Fruit fly (Drosophila melanogaster) whole organism, embryonic: ENCODE results near the gene me31B.

Experiments used
- Ada2b ChIP-seq: fragments of 200-800 bp; sonication (Bioruptor generic); IDR thresholded peaks from 2 replicates; pipeline ENCODE4 v1.3.6; 2022; ENCODE audit warnings: missing biosample characterization, missing genetic modification characterization
- Asciz ChIP-seq: fragments of 200-800 bp; sonication (Bioruptor generic); optimal IDR thresholded peaks from 2 replicates; lab custom pipeline; 2017; ENCODE audit warnings: missing biosample characterization, mild to moderate bottlenecking, missing genetic modification characterization, missing genetic modification reagents
- BEAF-32 ChIP-seq: fragments of 200-800 bp; sonication (Bioruptor generic); optimal IDR thresholded peaks from 3 replicates; lab custom pipeline; 2017; ENCODE audit warnings: missing biosample characterization, missing genetic modification characterization, mild to moderate bottlenecking, moderate library complexity, missing genetic modification reagents
- CG10267 ChIP-seq: fragments of 200-800 bp; sonication (Bioruptor generic); optimal IDR thresholded peaks from 2 replicates; lab custom pipeline; 2018; ENCODE audit warnings: missing biosample characterization, mild to moderate bottlenecking, missing genetic modification characterization, moderate library complexity
- CG10565 ChIP-seq: fragments of 200-800 bp; sonication (Bioruptor generic); optimal IDR thresholded peaks from 3 replicates; lab custom pipeline; 2016; ENCODE audit warnings: missing biosample characterization, mild to moderate bottlenecking, missing genetic modification characterization
- CG11504 ChIP-seq: fragments of 200-800 bp; sonication (Bioruptor generic); optimal IDR thresholded peaks from 3 replicates; lab custom pipeline; 2019; ENCODE audit warnings: missing biosample characterization, mild to moderate bottlenecking, missing genetic modification characterization, moderate library complexity
- CG16813 ChIP-seq: fragments of 200-800 bp; sonication (Bioruptor generic); IDR thresholded peaks from 3 replicates; pipeline ENCODE4 v1.3.6; 2022; ENCODE audit warnings: missing biosample characterization, missing genetic modification characterization; ENCODE audit not compliant: partially characterized antibody
- CG17802 ChIP-seq: fragments of 200-800 bp; sonication (Bioruptor generic); optimal IDR thresholded peaks from 2 replicates; lab custom pipeline; 2018; ENCODE audit warnings: missing biosample characterization, mild to moderate bottlenecking, missing genetic modification characterization, moderate library complexity
- CG18011 ChIP-seq: fragments of 200-800 bp; sonication (Bioruptor generic); optimal IDR thresholded peaks from 2 replicates; lab custom pipeline; 2017; ENCODE audit warnings: missing biosample characterization, missing genetic modification characterization, mild to moderate bottlenecking, moderate library complexity, missing genotype
- CG30020 ChIP-seq: fragments of 200-800 bp; optimal IDR thresholded peaks from 2 replicates; lab custom pipeline; 2019; ENCODE audit warnings: missing biosample characterization, mild to moderate bottlenecking, missing genetic modification characterization, moderate library complexity
- CG34224 ChIP-seq: fragments of 200-800 bp; sonication (Bioruptor generic); IDR thresholded peaks from 3 replicates; pipeline ENCODE4 v1.3.6; 2022; ENCODE audit warnings: missing biosample characterization, missing genetic modification characterization; ENCODE audit not compliant: partially characterized antibody
- CG34422 ChIP-seq: fragments of 200-800 bp; sonication (Bioruptor generic); IDR thresholded peaks from 3 replicates; pipeline ENCODE4 v1.3.6; 2022; ENCODE audit warnings: missing biosample characterization, missing genetic modification characterization
- CG4617 ChIP-seq: fragments of 200-800 bp; sonication (Bioruptor generic); optimal IDR thresholded peaks from 3 replicates; lab custom pipeline; 2016; ENCODE audit warnings: missing biosample characterization, missing genetic modification characterization, borderline replicate concordance
- CG6272 ChIP-seq: fragments of 200-800 bp; sonication (Bioruptor generic); IDR thresholded peaks from 2 replicates; pipeline ENCODE4 v1.3.6; 2022; ENCODE audit warnings: missing biosample characterization, missing genetic modification characterization
- CG7839 ChIP-seq: fragments of 200-800 bp; sonication (Bioruptor generic); optimal IDR thresholded peaks from 3 replicates; lab custom pipeline; 2018; ENCODE audit warnings: missing biosample characterization, mild to moderate bottlenecking, missing genetic modification characterization, moderate library complexity
- CG7963 ChIP-seq: fragments of 200-800 bp; sonication (Bioruptor generic); IDR thresholded peaks from 3 replicates; pipeline ENCODE4 v1.3.6; 2022; ENCODE audit warnings: missing biosample characterization, missing genetic modification characterization; ENCODE audit not compliant: partially characterized antibody
- CG8290 ChIP-seq, 3 experiments: fragments of 200-800 bp; sonication (Bioruptor generic); optimal IDR thresholded peaks; 2 replicates each; lab custom pipeline; 2016 to 2019; ENCODE audit warnings: missing biosample characterization in 3 of 3, missing genetic modification characterization in 3 of 3, mild to moderate bottlenecking in 2 of 3, moderate library complexity in 1 of 3
- CG8388 ChIP-seq: fragments of 200-800 bp; sonication (Bioruptor generic); optimal IDR thresholded peaks from 2 replicates; lab custom pipeline; 2019; ENCODE audit warnings: missing biosample characterization, mild to moderate bottlenecking, missing genetic modification characterization, moderate library complexity
- CG8944 ChIP-seq: fragments of 200-800 bp; sonication (Bioruptor generic); optimal IDR thresholded peaks from 3 replicates; lab custom pipeline; 2016; ENCODE audit warnings: missing biosample characterization, missing genetic modification characterization
- D ChIP-seq, 2 experiments: fragments of 200-800 bp in 1 of 2; fragments of >200 bp in 1 of 2; sonication (Bioruptor generic) in 1 of 2; optimal IDR thresholded peaks; 2 replicates in 1 of 2; 3 replicates in 1 of 2; lab custom pipeline; 2017; ENCODE audit warnings: mild to moderate bottlenecking in 1 of 2, missing biosample characterization in 1 of 2, missing genetic modification characterization in 1 of 2, missing genetic modification reagents in 1 of 2
- Dll ChIP-seq: fragments of 200-800 bp; sonication (Bioruptor generic); IDR thresholded peaks from 4 replicates; pipeline ENCODE4 v1.3.6; 2022; ENCODE audit warnings: missing biosample characterization, missing genetic modification characterization; ENCODE audit not compliant: partially characterized antibody
- Doc3 ChIP-seq: fragments of 200-800 bp; sonication (Bioruptor generic); IDR thresholded peaks from 3 replicates; pipeline ENCODE4 v1.3.6; 2022; ENCODE audit warnings: missing biosample characterization, missing genetic modification characterization; ENCODE audit not compliant: partially characterized antibody
- HmgZ ChIP-seq: fragments of 200-800 bp; sonication (Bioruptor generic); optimal IDR thresholded peaks from 2 replicates; lab custom pipeline; 2018; ENCODE audit warnings: missing biosample characterization, mild to moderate bottlenecking, missing genetic modification characterization
- MBD-R2 ChIP-seq: fragments of 200-800 bp; sonication (Bioruptor generic); IDR thresholded peaks from 2 replicates; pipeline ENCODE4 v1.3.6; 2022; ENCODE audit warnings: missing biosample characterization, missing genetic modification characterization
- Optix ChIP-seq: fragments of 200-800 bp; sonication (Bioruptor generic); IDR thresholded peaks from 3 replicates; pipeline ENCODE4 v1.3.6; 2022; ENCODE audit warnings: missing biosample characterization, missing genetic modification characterization
- Side ChIP-seq: fragments of 200-800 bp; sonication (Bioruptor generic); optimal IDR thresholded peaks from 2 replicates; lab custom pipeline; 2016; ENCODE audit warnings: missing biosample characterization, missing genetic modification characterization
- Sox100B ChIP-seq: fragments of 200-800 bp; sonication (Bioruptor generic); optimal IDR thresholded peaks from 3 replicates; lab custom pipeline; 2018; ENCODE audit warnings: missing biosample characterization, mild to moderate bottlenecking, missing genetic modification characterization
- aop ChIP-seq: fragments of 200-800 bp; sonication (Bioruptor generic); IDR thresholded peaks from 2 replicates; pipeline ENCODE4 v1.3.6; 2022; ENCODE audit warnings: missing biosample characterization, missing genetic modification characterization
- ash1 ChIP-seq: fragments of 200-800 bp; sonication (Bioruptor generic); optimal IDR thresholded peaks from 2 replicates; lab custom pipeline; 2018; ENCODE audit warnings: missing biosample characterization, mild to moderate bottlenecking, missing genetic modification characterization
- chinmo ChIP-seq: fragments of 200-800 bp; sonication (Bioruptor generic); IDR thresholded peaks from 4 replicates; pipeline ENCODE4 v1.3.6; 2022; ENCODE audit warnings: missing biosample characterization, missing genetic modification characterization; ENCODE audit not compliant: partially characterized antibody
- crol ChIP-seq: fragments of 200-800 bp; sonication (Bioruptor generic); IDR thresholded peaks from 2 replicates; pipeline ENCODE4 v1.3.6; 2022; ENCODE audit warnings: missing biosample characterization, missing genetic modification characterization
- en ChIP-seq: fragments of 200-800 bp; sonication (Bioruptor generic); optimal IDR thresholded peaks from 2 replicates; lab custom pipeline; 2016; ENCODE audit warnings: missing biosample characterization, missing genetic modification characterization
- hb ChIP-seq: fragments of 200-800 bp; sonication (Bioruptor generic); IDR thresholded peaks from 3 replicates; pipeline ENCODE4 v1.3.6; 2022; ENCODE audit warnings: missing biosample characterization, missing genetic modification characterization; ENCODE audit not compliant: partially characterized antibody
- ind ChIP-seq: fragments of 200-800 bp; sonication (Bioruptor generic); optimal IDR thresholded peaks from 3 replicates; lab custom pipeline; 2016; ENCODE audit warnings: missing biosample characterization, missing genetic modification characterization
- jigr1 ChIP-seq: fragments of 200-800 bp; sonication (Bioruptor generic); IDR thresholded peaks from 3 replicates; pipeline ENCODE4 v1.3.6; 2022; ENCODE audit warnings: missing biosample characterization, missing genetic modification characterization
- kah ChIP-seq: fragments of 200-800 bp; sonication (Bioruptor generic); optimal IDR thresholded peaks from 2 replicates; lab custom pipeline; 2018; ENCODE audit warnings: missing biosample characterization, mild to moderate bottlenecking, missing genetic modification characterization
- knrl ChIP-seq: fragments of 200-800 bp; sonication (Bioruptor generic); IDR thresholded peaks from 3 replicates; pipeline ENCODE4 v1.3.6; 2022; ENCODE audit warnings: missing biosample characterization, missing genetic modification characterization; ENCODE audit not compliant: partially characterized antibody
- nerfin-2 ChIP-seq: fragments of 200-800 bp; sonication (Bioruptor generic); IDR thresholded peaks from 2 replicates; pipeline ENCODE4 v1.3.6; 2022; ENCODE audit warnings: missing biosample characterization, missing genetic modification characterization; ENCODE audit not compliant: partially characterized antibody
- odd ChIP-seq: fragments of 200-800 bp; sonication (Bioruptor generic); optimal IDR thresholded peaks from 2 replicates; lab custom pipeline; 2017; ENCODE audit warnings: missing biosample characterization, mild to moderate bottlenecking, missing genetic modification characterization
- p53 ChIP-seq: fragments of 200-800 bp; sonication (Bioruptor generic); optimal IDR thresholded peaks from 2 replicates; lab custom pipeline; 2016; ENCODE audit warnings: missing biosample characterization, missing genetic modification characterization
- pita ChIP-seq: fragments of 200-800 bp; sonication (Bioruptor generic); optimal IDR thresholded peaks from 2 replicates; lab custom pipeline; 2017; ENCODE audit warnings: missing biosample characterization, mild to moderate bottlenecking, missing genetic modification characterization
- sens ChIP-seq: fragments of 200-800 bp; sonication (Bioruptor generic); peaks from one replicate; lab custom pipeline; 2016; ENCODE audit warnings: missing biosample characterization, missing genetic modification characterization
- sim ChIP-seq: fragments of 200-800 bp; sonication (Bioruptor generic); IDR thresholded peaks from 2 replicates; pipeline ENCODE4 v1.3.6; 2022; ENCODE audit warnings: missing biosample characterization, missing genetic modification characterization
- sima ChIP-seq: fragments of 200-800 bp; sonication (Bioruptor generic); optimal IDR thresholded peaks from 2 replicates; lab custom pipeline; 2016; ENCODE audit warnings: missing biosample characterization, missing genetic modification characterization
- sr ChIP-seq: fragments of 200-800 bp; sonication (Bioruptor generic); IDR thresholded peaks from 3 replicates; pipeline ENCODE4 v1.3.6; 2022; ENCODE audit warnings: missing biosample characterization, missing genetic modification characterization
- tna ChIP-seq: fragments of 200-800 bp; sonication (Bioruptor generic); IDR thresholded peaks from 2 replicates; pipeline ENCODE4 v1.3.6; 2022; ENCODE audit warnings: missing biosample characterization, missing genetic modification characterization; ENCODE audit not compliant: partially characterized antibody
- unc-4 ChIP-seq: fragments of 200-800 bp; sonication (Bioruptor generic); IDR thresholded peaks from 2 replicates; pipeline ENCODE4 v1.3.6; 2022; ENCODE audit warnings: missing biosample characterization, missing genetic modification characterization; ENCODE audit not compliant: partially characterized antibody
- zf30C ChIP-seq: fragments of 200-800 bp; sonication (Bioruptor generic); optimal IDR thresholded peaks from 3 replicates; lab custom pipeline; 2018; ENCODE audit warnings: missing biosample characterization, mild to moderate bottlenecking, missing genetic modification characterization

me31B gene

DNA sequence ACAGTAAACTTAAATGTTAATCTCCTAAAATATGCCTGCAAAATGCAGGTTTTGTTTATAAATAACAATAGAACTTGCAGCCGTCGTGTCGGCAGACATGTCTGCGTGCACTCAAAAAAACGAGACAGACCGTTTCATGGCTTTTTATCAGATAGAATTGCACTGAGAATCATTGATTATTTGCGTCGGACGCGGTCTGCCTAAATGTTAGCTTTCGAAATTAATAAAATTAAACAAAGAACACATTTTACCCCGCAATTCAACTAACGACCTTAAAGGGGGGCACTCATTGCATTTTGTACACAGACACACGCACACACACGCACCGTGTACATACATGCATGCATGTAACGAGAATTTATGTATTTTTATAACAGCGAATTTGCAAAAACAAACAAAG, 37.7 kb downstream of the me31B start (continued):
- no peak for TF ChIP-seq Asciz (GFP tag; lab: Kevin White, UChicago)
- no peak for TF ChIP-seq tna (GFP tag; lab: Robert Waterston, UW)
- peak; percentile 46; the same call in 1 of the 3 replicates for TF ChIP-seq CG34422 (GFP tag; lab: Robert Waterston, UW)
- no peak for TF ChIP-seq jigr1 (GFP tag; lab: Robert Waterston, UW)
- peak; percentile 12 for TF ChIP-seq sima (GFP tag; lab: Kevin White, UChicago)
- TF ChIP-seq sens (GFP tag; lab: Kevin White, UChicago): peak; percentile 93
- TF ChIP-seq CG6272 (GFP tag; lab: Robert Waterston, UW): no peak
- no peak for TF ChIP-seq CG10565 (GFP tag; lab: Kevin White, UChicago)
- no peak for TF ChIP-seq crol (GFP tag; lab: Robert Waterston, UW)
- TF ChIP-seq zf30C (GFP tag; lab: Kevin White, UChicago): peak; percentile 89
- TF ChIP-seq p53 (GFP tag; lab: Kevin White, UChicago): peak; percentile 11
- peak; percentile 7 for TF ChIP-seq ind
- TF ChIP-seq aop: no peak
- TF ChIP-seq CG7839 (tag; lab: Kevin White, UChicago): no peak
- TF ChIP-seq Doc3 (GFP tag; lab: Robert Waterston, UW): no peak
- no peak for TF ChIP-seq CG11504 (tag; lab: Kevin White, UChicago)
- no peak for TF ChIP-seq odd (GFP tag; lab: Kevin White, UChicago)
- TF ChIP-seq CG8944 (GFP tag; lab: Kevin White, UChicago): peak; percentile 4
- TF ChIP-seq pita (GFP tag; lab: Kevin White, UChicago): no peak
- TF ChIP-seq HmgZ (tag; lab: Kevin White, UChicago): no peak
- TF ChIP-seq Optix (GFP tag; lab: Robert Waterston, UW): no peak
- no peak for TF ChIP-seq Sox100B (GFP tag; lab: Kevin White, UChicago)
- TF ChIP-seq sim: peak; percentile 43; the same call in 1 of the 2 replicates
- 0 out of 2 replicates have a peak, but pooled peaks have one; percentile 43 for TF ChIP-seq Ada2b
- no peak for TF ChIP-seq kah (GFP tag; lab: Kevin White, UChicago)
- TF ChIP-seq Side: peak; percentile 39

DNA sequence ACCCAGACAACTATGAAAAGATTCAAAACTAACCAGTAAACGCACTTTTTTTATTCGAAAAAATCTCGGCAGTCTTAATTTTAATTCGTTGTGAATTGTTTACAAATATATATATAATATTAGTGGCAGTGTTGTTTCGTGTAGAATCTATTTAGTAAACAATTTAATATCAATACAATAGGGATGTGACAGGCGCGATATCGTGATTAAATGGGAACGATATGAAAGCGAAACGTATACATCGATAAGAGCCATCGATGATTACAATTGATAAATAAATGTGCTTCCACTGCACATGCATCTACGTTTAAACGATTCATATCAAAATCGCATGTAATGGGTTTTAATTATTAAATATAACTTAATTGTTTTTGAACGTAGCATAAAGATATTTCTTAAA, 38.2 kb downstream of the me31B start:
- TF ChIP-seq en (GFP tag; lab: Kevin White, UChicago): no peak
- peak; percentile 37; the same call in 1 of the 2 replicates for TF ChIP-seq MBD-R2 (GFP tag; lab: Robert Waterston, UW)
- TF ChIP-seq CG30020 (tag; lab: Kevin White, UChicago): peak; percentile 96
- TF ChIP-seq CG17802: peak; percentile 59
- peak; percentile 7 for TF ChIP-seq HmgZ (tag; lab: Kevin White, UChicago)
- TF ChIP-seq CG10267 (tag; lab: Kevin White, UChicago): peak; percentile 17
- TF ChIP-seq unc-4: peak; percentile 75
- no peak for TF ChIP-seq ash1
- peak; percentile 43 for TF ChIP-seq CG4617 (GFP tag; lab: Kevin White, UChicago)
- peak; percentile 2 for TF ChIP-seq CG8290 (GFP tag; optimal IDR thresholded peaks at IDR 0.05; lab: Kevin White, UChicago)
- TF ChIP-seq CG8290 (tag; optimal IDR thresholded peaks at IDR 0.05; lab: Kevin White, UChicago): no peak
- TF ChIP-seq CG18011 (GFP tag; lab: Kevin White, UChicago): no peak
- TF ChIP-seq CG16813 (GFP tag; lab: Robert Waterston, UW): peak; percentile 90
- TF ChIP-seq Dll (GFP tag; lab: Robert Waterston, UW): peak; percentile 81
- peak; percentile 92 for TF ChIP-seq knrl (GFP tag; lab: Robert Waterston, UW)
- TF ChIP-seq ind: no peak
- peak; percentile 78 for TF ChIP-seq nerfin-2 (GFP tag; lab: Robert Waterston, UW)
- TF ChIP-seq chinmo: peak; percentile 81; the same call in 1 of the 4 replicates
- peak; percentile 89 for TF ChIP-seq BEAF-32 (GFP tag; lab: Kevin White, UChicago)
- TF ChIP-seq CG7963 (GFP tag; lab: Robert Waterston, UW): peak; percentile 84
- no peak for TF ChIP-seq CG8388 (GFP tag; lab: Kevin White, UChicago)
- no peak for TF ChIP-seq D (optimal IDR thresholded peaks at IDR 0.05; lab: Kevin White, UChicago)
- TF ChIP-seq D (GFP tag; optimal IDR thresholded peaks at IDR 0.05; lab: Kevin White, UChicago): no peak
- no peak for TF ChIP-seq sr (GFP tag; lab: Robert Waterston, UW)
- TF ChIP-seq CG34224 (GFP tag; lab: Robert Waterston, UW): peak; percentile 86
- peak; percentile 82 for TF ChIP-seq hb
